Fruit fly (Drosophila melanogaster) whole organism, prepupa: ENCODE data around the gene yps.

Source experiments
- CG10631 ChIP-seq: fragments of 200-800 bp; sonication (Bioruptor generic); optimal IDR thresholded peaks from 2 replicates; lab custom pipeline; 2016; ENCODE audit warnings: missing biosample characterization, missing genetic modification characterization
- CG10669 ChIP-seq: fragments of 200-800 bp; sonication (Bioruptor generic); optimal IDR thresholded peaks from 3 replicates; lab custom pipeline; 2018; ENCODE audit warnings: missing biosample characterization, mild to moderate bottlenecking, missing genetic modification characterization, moderate library complexity
- CG11294 ChIP-seq: fragments of 200-800 bp; sonication (Bioruptor generic); IDR thresholded peaks from 2 replicates; pipeline ENCODE4 v1.3.6; 2022; ENCODE audit warnings: missing biosample characterization, missing genetic modification characterization
- CG11902 ChIP-seq: fragments of 200-800 bp; sonication (Bioruptor generic); optimal IDR thresholded peaks from 3 replicates; lab custom pipeline; 2016; ENCODE audit warnings: missing biosample characterization, missing genetic modification characterization
- CG15336 ChIP-seq: fragments of 200-800 bp; sonication (Bioruptor generic); IDR thresholded peaks from 2 replicates; pipeline ENCODE4 v1.3.6; 2022; ENCODE audit warnings: missing biosample characterization, missing genetic modification characterization
- CG1621 ChIP-seq: fragments of 200-800 bp; sonication (Bioruptor generic); optimal IDR thresholded peaks from 3 replicates; lab custom pipeline; 2018; ENCODE audit warnings: missing biosample characterization, mild to moderate bottlenecking, missing genetic modification characterization
- CG16779 ChIP-seq: fragments of 200-800 bp; sonication (Bioruptor generic); optimal IDR thresholded peaks from 3 replicates; lab custom pipeline; 2017; ENCODE audit warnings: missing biosample characterization, mild to moderate bottlenecking, missing genetic modification characterization
- CG3032 ChIP-seq: fragments of 200-800 bp; optimal IDR thresholded peaks from 2 replicates; lab custom pipeline; 2019; ENCODE audit warnings: missing biosample characterization, mild to moderate bottlenecking, missing genetic modification characterization, moderate library complexity
- CG31627 ChIP-seq: fragments of 200-800 bp; sonication (Bioruptor generic); optimal IDR thresholded peaks from 3 replicates; lab custom pipeline; 2016; ENCODE audit warnings: missing biosample characterization, missing genetic modification characterization
- CG32006 ChIP-seq: fragments of 200-800 bp; sonication (Bioruptor generic); optimal IDR thresholded peaks from 3 replicates; lab custom pipeline; 2017; ENCODE audit warnings: missing biosample characterization, mild to moderate bottlenecking, missing genetic modification characterization
- CG34406 ChIP-seq: fragments of 200-800 bp; sonication (Bioruptor generic); optimal IDR thresholded peaks from 3 replicates; lab custom pipeline; 2016; ENCODE audit warnings: missing biosample characterization, missing genetic modification characterization
- CG3919 ChIP-seq: fragments of 200-800 bp; sonication (Bioruptor generic); optimal IDR thresholded peaks from 3 replicates; lab custom pipeline; 2016; ENCODE audit warnings: missing biosample characterization, missing genetic modification characterization
- CG6163 ChIP-seq: fragments of 200-800 bp; sonication (Bioruptor generic); IDR thresholded peaks from 3 replicates; pipeline ENCODE4 v1.3.6; 2022; ENCODE audit warnings: missing biosample characterization, missing genetic modification characterization
- CG6276 ChIP-seq: fragments of 200-800 bp; sonication (Bioruptor generic); optimal IDR thresholded peaks from 2 replicates; lab custom pipeline; 2017; ENCODE audit warnings: missing biosample characterization, mild to moderate bottlenecking, missing genetic modification characterization
- CG6808 ChIP-seq: fragments of 200-800 bp; sonication (Bioruptor generic); optimal IDR thresholded peaks from 3 replicates; lab custom pipeline; 2017; ENCODE audit warnings: missing biosample characterization, missing genetic modification characterization, mild to moderate bottlenecking, moderate library complexity, missing genetic modification reagents
- CG6854 ChIP-seq: fragments of 200-800 bp; sonication (Bioruptor generic); optimal IDR thresholded peaks from 2 replicates; lab custom pipeline; 2017; ENCODE audit warnings: missing biosample characterization, mild to moderate bottlenecking, missing genetic modification characterization
- CG7368 ChIP-seq: fragments of 200-800 bp; sonication (Bioruptor generic); optimal IDR thresholded peaks from 3 replicates; lab custom pipeline; 2016; ENCODE audit warnings: missing biosample characterization, missing genetic modification characterization
- CG8319 ChIP-seq: fragments of 200-800 bp; sonication (Bioruptor generic); optimal IDR thresholded peaks from 3 replicates; lab custom pipeline; 2016; ENCODE audit warnings: missing biosample characterization, missing genetic modification characterization
- CG9139 ChIP-seq: fragments of 200-800 bp; sonication (Bioruptor generic); optimal IDR thresholded peaks from 3 replicates; lab custom pipeline; 2017; ENCODE audit warnings: missing biosample characterization, mild to moderate bottlenecking, missing genetic modification characterization
- Eip75B ChIP-seq: fragments of 200-800 bp; sonication (Bioruptor generic); optimal IDR thresholded peaks from 3 replicates; lab custom pipeline; 2016; ENCODE audit warnings: missing biosample characterization, missing genetic modification characterization
- Eip93F ChIP-seq: fragments of 200-800 bp; sonication (Bioruptor generic); optimal IDR thresholded peaks from 2 replicates; lab custom pipeline; 2016; ENCODE audit warnings: missing biosample characterization, mild to moderate bottlenecking, missing genetic modification characterization
- Ets21C ChIP-seq: fragments of 200-800 bp; sonication (Bioruptor generic); optimal IDR thresholded peaks from 3 replicates; lab custom pipeline; 2016; ENCODE audit warnings: missing biosample characterization, missing genetic modification characterization
- Ets96B ChIP-seq: fragments of 200-800 bp; optimal IDR thresholded peaks from 2 replicates; lab custom pipeline; 2019; ENCODE audit warnings: missing biosample characterization, mild to moderate bottlenecking, missing genetic modification characterization, moderate library complexity
- Hr38 ChIP-seq: sonication (Bioruptor generic); optimal IDR thresholded peaks from 2 replicates; lab custom pipeline; 2016; ENCODE audit warnings: missing biosample characterization, missing genetic modification characterization
- Lpt ChIP-seq: fragments of 200-800 bp; sonication (Bioruptor generic); optimal IDR thresholded peaks from 3 replicates; lab custom pipeline; 2016; ENCODE audit warnings: missing biosample characterization, missing genetic modification characterization
- Smox ChIP-seq: fragments of 200-800 bp; sonication (Bioruptor generic); optimal IDR thresholded peaks from 3 replicates; lab custom pipeline; 2016; ENCODE audit warnings: missing biosample characterization, missing genetic modification characterization
- Sox102F ChIP-seq: fragments of 200-800 bp; sonication (Bioruptor generic); optimal IDR thresholded peaks from 2 replicates; lab custom pipeline; 2016; ENCODE audit warnings: missing biosample characterization, mild to moderate bottlenecking, missing genetic modification characterization
- Sox14 ChIP-seq: fragments of 200-800 bp; sonication (Bioruptor generic); optimal IDR thresholded peaks from 3 replicates; lab custom pipeline; 2016; ENCODE audit warnings: missing biosample characterization, missing genetic modification characterization
- Sox15 ChIP-seq: fragments of 200-800 bp; sonication (Bioruptor generic); optimal IDR thresholded peaks from 3 replicates; lab custom pipeline; 2016; ENCODE audit warnings: missing biosample characterization, missing genetic modification characterization
- acj6 ChIP-seq: fragments of 200-800 bp; sonication (Bioruptor generic); optimal IDR thresholded peaks from 3 replicates; lab custom pipeline; 2016; ENCODE audit warnings: missing biosample characterization, missing genetic modification characterization
- dac ChIP-seq: fragments of 200-800 bp; sonication (Bioruptor generic); optimal IDR thresholded peaks from 2 replicates; lab custom pipeline; 2017; ENCODE audit warnings: missing biosample characterization, mild to moderate bottlenecking, missing genetic modification characterization
- dsx ChIP-seq: fragments of 200-800 bp; optimal IDR thresholded peaks from 3 replicates; lab custom pipeline; 2019; ENCODE audit warnings: missing biosample characterization, mild to moderate bottlenecking, missing genetic modification characterization, moderate library complexity; ENCODE audit not compliant: poor library complexity, severe bottlenecking
- esn ChIP-seq: fragments of 200-800 bp; sonication (Bioruptor generic); optimal IDR thresholded peaks from 2 replicates; lab custom pipeline; 2016; ENCODE audit warnings: missing biosample characterization, mild to moderate bottlenecking, missing genetic modification characterization, moderate library complexity
- fd59A ChIP-seq: fragments of 200-800 bp; sonication (Bioruptor generic); optimal IDR thresholded peaks from 2 replicates; lab custom pipeline; 2017; ENCODE audit warnings: missing biosample characterization, mild to moderate bottlenecking, missing genetic modification characterization, missing genetic modification reagents
- fd85E ChIP-seq: fragments of 200-800 bp; sonication (Bioruptor generic); optimal IDR thresholded peaks from 3 replicates; lab custom pipeline; 2016; ENCODE audit warnings: missing biosample characterization, missing genetic modification characterization
- fkh ChIP-seq: fragments of 200-800 bp; sonication (Bioruptor generic); optimal IDR thresholded peaks from 3 replicates; lab custom pipeline; 2017; ENCODE audit warnings: missing biosample characterization, mild to moderate bottlenecking, missing genetic modification characterization, moderate library complexity
- lz ChIP-seq: fragments of 200-800 bp; sonication (Bioruptor generic); optimal IDR thresholded peaks from 3 replicates; lab custom pipeline; 2016; ENCODE audit warnings: missing biosample characterization, missing genetic modification characterization
- net ChIP-seq: fragments of 200-800 bp; sonication (Bioruptor generic); optimal IDR thresholded peaks from 3 replicates; lab custom pipeline; 2016; ENCODE audit warnings: missing biosample characterization, missing genetic modification characterization
- pdm3 ChIP-seq: fragments of 200-800 bp; sonication (Bioruptor generic); optimal IDR thresholded peaks from 3 replicates; lab custom pipeline; 2016; ENCODE audit warnings: missing biosample characterization, missing genetic modification characterization
- salr ChIP-seq, 2 experiments: fragments of 200-800 bp; sonication (Bioruptor generic); optimal IDR thresholded peaks; 3 replicates each; lab custom pipeline; 2016 to 2018; ENCODE audit warnings: missing biosample characterization in 2 of 2, missing genetic modification characterization in 2 of 2, mild to moderate bottlenecking in 1 of 2
- spab ChIP-seq: fragments of 200-800 bp; sonication (Bioruptor generic); optimal IDR thresholded peaks from 2 replicates; lab custom pipeline; 2017; ENCODE audit warnings: missing biosample characterization, mild to moderate bottlenecking, missing genetic modification characterization, missing genetic modification reagents
- ss ChIP-seq, 2 experiments: fragments of 200-800 bp; sonication (Bioruptor generic); optimal IDR thresholded peaks; 2 replicates in 1 of 2; 3 replicates in 1 of 2; lab custom pipeline; 2017 to 2018; ENCODE audit warnings: mild to moderate bottlenecking in 2 of 2, missing biosample characterization in 2 of 2, missing genetic modification characterization in 2 of 2, moderate library complexity in 1 of 2
- svp ChIP-seq: fragments of 200-800 bp; sonication (Bioruptor generic); peaks from one replicate; lab custom pipeline; 2016; ENCODE audit warnings: missing biosample characterization, missing genetic modification characterization
- topi ChIP-seq: fragments of 200-800 bp; sonication (Bioruptor generic); optimal IDR thresholded peaks from 3 replicates; lab custom pipeline; 2016; ENCODE audit warnings: missing biosample characterization, missing genetic modification characterization

Gene yps

DNA sequence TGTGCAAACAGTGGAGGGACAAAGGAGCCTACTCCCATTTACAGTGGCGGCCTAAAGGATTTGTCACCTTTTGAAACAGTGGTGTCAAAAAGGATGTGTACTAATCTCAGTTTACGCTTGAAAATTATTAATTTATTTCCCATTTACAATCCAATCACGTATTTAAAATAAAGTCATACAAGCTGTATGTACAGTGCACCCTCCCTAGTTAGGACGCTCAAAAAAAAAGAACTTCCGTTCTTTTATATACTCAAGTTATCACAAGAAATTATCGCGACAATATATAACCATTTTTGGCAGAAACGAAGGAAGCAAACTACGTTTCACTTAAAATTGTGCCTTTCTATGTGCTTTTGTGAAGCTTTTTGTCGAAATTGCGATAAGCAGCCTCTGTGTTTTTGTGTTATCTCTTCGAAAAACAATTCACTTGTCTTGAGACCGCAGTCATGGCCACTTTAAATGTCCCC, 14.3 kb upstream of the yps start (continued):
- TF ChIP-seq CG6276 (GFP tag; lab: Kevin White, UChicago): no peak
- peak; percentile 55 for TF ChIP-seq Sox15 (GFP tag; lab: Kevin White, UChicago)
- no peak for TF ChIP-seq dsx (GFP tag; lab: Kevin White, UChicago)
- TF ChIP-seq fkh: no peak
- TF ChIP-seq fd85E: peak; percentile 0
- peak; percentile 34 for TF ChIP-seq fd59A (GFP tag; lab: Kevin White, UChicago)
- TF ChIP-seq lz (GFP tag; lab: Kevin White, UChicago): peak; percentile 84
- TF ChIP-seq salr (GFP tag; optimal IDR thresholded peaks at IDR 0.05; lab: Kevin White, UChicago): peak; percentile 8 to 67
- TF ChIP-seq CG32006 (GFP tag; lab: Kevin White, UChicago): no peak
- peak; percentile 40 for TF ChIP-seq CG3032 (tag; lab: Kevin White, UChicago)
- TF ChIP-seq CG6808 (GFP tag; lab: Kevin White, UChicago): no peak
- peak; percentile 6 for TF ChIP-seq CG1621 (tag; lab: Kevin White, UChicago)
- TF ChIP-seq CG16779 (tag; lab: Kevin White, UChicago): peak; percentile 27
- peak; percentile 50 for TF ChIP-seq spab (GFP tag; lab: Kevin White, UChicago)
- no peak for TF ChIP-seq CG10669 (GFP tag; lab: Kevin White, UChicago)
- TF ChIP-seq pdm3: no peak
- peak; percentile 39; the same call in 1 of the 2 replicates for TF ChIP-seq CG15336 (GFP tag; lab: Robert Waterston, UW)
- TF ChIP-seq topi (GFP tag; lab: Kevin White, UChicago): peak; percentile 79
- TF ChIP-seq Ets21C (GFP tag; lab: Kevin White, UChicago): peak; percentile 78
- peak; percentile 63 for TF ChIP-seq CG7368
- TF ChIP-seq Lpt (GFP tag; lab: Kevin White, UChicago): peak; percentile 60
- TF ChIP-seq CG11294 (GFP tag; lab: Robert Waterston, UW): 0 out of 2 replicates have a peak, but pooled peaks have one; percentile 28
- no peak for TF ChIP-seq net
- TF ChIP-seq, all 60 proteins: peak for 41

DNA sequence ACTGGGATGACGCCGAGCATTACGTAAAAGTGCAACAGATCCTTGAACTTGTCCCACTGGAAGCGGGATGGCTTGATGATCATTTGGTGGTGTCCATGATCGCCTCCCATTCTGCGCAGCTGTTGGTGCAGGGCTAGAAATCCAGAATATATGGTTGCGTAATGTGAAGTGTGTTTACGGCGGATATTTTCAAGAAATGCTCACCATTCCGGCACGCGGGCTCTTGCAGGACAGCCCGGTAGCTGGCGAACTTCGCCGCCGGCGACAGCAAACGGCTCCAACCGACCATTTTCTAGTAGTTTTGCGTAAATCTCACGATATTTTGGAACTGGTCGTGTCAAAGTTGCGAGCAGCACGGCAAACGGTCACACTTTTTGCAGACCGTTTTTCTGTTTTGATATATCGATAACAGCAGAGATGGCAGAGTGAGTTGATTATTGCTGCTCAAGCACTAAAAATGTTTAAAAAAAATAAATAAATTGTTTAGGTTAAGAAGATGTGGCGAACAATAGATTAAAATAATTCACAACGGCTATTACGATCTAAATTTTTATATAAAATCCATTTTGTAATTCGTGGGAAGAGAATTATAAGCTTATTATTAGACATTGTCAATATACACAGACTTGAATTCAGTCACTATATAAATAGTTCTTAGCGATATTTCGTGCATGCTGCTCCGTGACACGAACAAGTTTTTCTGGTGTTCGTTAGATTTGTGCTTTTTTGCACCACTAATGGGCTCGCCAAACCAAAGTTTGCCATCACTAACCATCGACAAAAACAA, 13.4 kb upstream of the yps start, which contains the start of the genes ND-SGDH and RhoGAP68F:
TSS of gene ND-SGDH (minus strand) at position 472 of the 787 bp plus-strand sequence.
TSS of gene RhoGAP68F (plus strand) at position 756 of the 787 bp plus-strand sequence.
- TF ChIP-seq CG6163 (0 out of 3 replicates have a peak, but pooled peaks have one; percentile 32), acj6 (GFP tag; lab: Kevin White, UChicago) (peak; percentile 76), Sox102F (GFP tag; lab: Kevin White, UChicago) (peak; percentile 76), Eip75B (GFP tag; lab: Kevin White, UChicago) (peak; percentile 66), Hr38 (no peak), Smox (GFP tag; lab: Kevin White, UChicago) (peak; percentile 81), svp (peak; percentile 92), CG3919 (GFP tag; lab: Kevin White, UChicago) (peak; percentile 78), CG1621 (tag; lab: Kevin White, UChicago) (peak; percentile 5), dac (peak; percentile 4), CG31627 (peak; percentile 84), fkh (peak; percentile 81), CG3032 (tag; lab: Kevin White, UChicago) (peak; percentile 79), Eip93F (GFP tag; lab: Kevin White, UChicago) (peak; percentile 41), ss (GFP tag; optimal IDR thresholded peaks at IDR 0.05; lab: Kevin White, UChicago) (peak in 1 of 2 experiments; percentile 66), Ets21C (GFP tag; lab: Kevin White, UChicago) (peak; percentile 79), esn (GFP tag; lab: Kevin White, UChicago) (peak; percentile 84), lz (GFP tag; lab: Kevin White, UChicago) (peak; percentile 85), CG9139 (GFP tag; lab: Kevin White, UChicago) (no peak), CG6276 (GFP tag; lab: Kevin White, UChicago) (no peak), Sox14 (GFP tag; lab: Kevin White, UChicago) (peak; percentile 79), pdm3 (peak; percentile 76), fd59A (GFP tag; lab: Kevin White, UChicago) (peak; percentile 52), CG8319 (GFP tag; lab: Kevin White, UChicago) (peak; percentile 54), CG15336 (GFP tag; lab: Robert Waterston, UW) (peak; percentile 48; the same call in 1 of the 2 replicates), Lpt (GFP tag; lab: Kevin White, UChicago) (peak; percentile 28), topi (GFP tag; lab: Kevin White, UChicago) (peak; percentile 75), CG34406 (peak; percentile 63), Sox15 (GFP tag; lab: Kevin White, UChicago) (peak; percentile 75), CG11902 (GFP tag; lab: Kevin White, UChicago) (peak; percentile 73), CG7368 (peak; percentile 43), CG6854 (GFP tag; lab: Kevin White, UChicago) (no peak), Ets96B (tag; lab: Kevin White, UChicago) (peak; percentile 64), net (peak; percentile 54), CG10631 (peak; percentile 80), fd85E (no peak)
